Fruit fly (Drosophila melanogaster) whole organism, prepupa: ENCODE measurements around the gene Vha26.

ENCODE experiments used
- Blimp-1 ChIP-seq: fragments of 200-800 bp; sonication (Bioruptor generic); optimal IDR thresholded peaks from 3 replicates; lab custom pipeline; 2017; ENCODE audit warnings: missing biosample characterization, missing genetic modification characterization, mild to moderate bottlenecking, moderate library complexity, missing genetic modification reagents
- CG11294 ChIP-seq: fragments of 200-800 bp; sonication (Bioruptor generic); IDR thresholded peaks from 2 replicates; pipeline ENCODE4 v1.3.6; 2022; ENCODE audit warnings: missing biosample characterization, missing genetic modification characterization
- CG11902 ChIP-seq: fragments of 200-800 bp; sonication (Bioruptor generic); optimal IDR thresholded peaks from 3 replicates; lab custom pipeline; 2016; ENCODE audit warnings: missing biosample characterization, missing genetic modification characterization
- CG15336 ChIP-seq: fragments of 200-800 bp; sonication (Bioruptor generic); IDR thresholded peaks from 2 replicates; pipeline ENCODE4 v1.3.6; 2022; ENCODE audit warnings: missing biosample characterization, missing genetic modification characterization
- CG1621 ChIP-seq: fragments of 200-800 bp; sonication (Bioruptor generic); optimal IDR thresholded peaks from 3 replicates; lab custom pipeline; 2018; ENCODE audit warnings: missing biosample characterization, mild to moderate bottlenecking, missing genetic modification characterization
- CG16779 ChIP-seq: fragments of 200-800 bp; sonication (Bioruptor generic); optimal IDR thresholded peaks from 3 replicates; lab custom pipeline; 2017; ENCODE audit warnings: missing biosample characterization, mild to moderate bottlenecking, missing genetic modification characterization
- CG3032 ChIP-seq: fragments of 200-800 bp; optimal IDR thresholded peaks from 2 replicates; lab custom pipeline; 2019; ENCODE audit warnings: missing biosample characterization, mild to moderate bottlenecking, missing genetic modification characterization, moderate library complexity
- CG31627 ChIP-seq: fragments of 200-800 bp; sonication (Bioruptor generic); optimal IDR thresholded peaks from 3 replicates; lab custom pipeline; 2016; ENCODE audit warnings: missing biosample characterization, missing genetic modification characterization
- CG3919 ChIP-seq: fragments of 200-800 bp; sonication (Bioruptor generic); optimal IDR thresholded peaks from 3 replicates; lab custom pipeline; 2016; ENCODE audit warnings: missing biosample characterization, missing genetic modification characterization
- CG4318 ChIP-seq: fragments of 200-800 bp; sonication (Bioruptor generic); optimal IDR thresholded peaks from 3 replicates; lab custom pipeline; 2017; ENCODE audit warnings: missing biosample characterization, mild to moderate bottlenecking, missing genetic modification characterization
- CG6792 ChIP-seq: fragments of 200-800 bp; sonication (Bioruptor generic); optimal IDR thresholded peaks from 3 replicates; lab custom pipeline; 2016; ENCODE audit warnings: missing biosample characterization, missing genetic modification characterization
- CG6808 ChIP-seq: fragments of 200-800 bp; sonication (Bioruptor generic); optimal IDR thresholded peaks from 3 replicates; lab custom pipeline; 2017; ENCODE audit warnings: missing biosample characterization, missing genetic modification characterization, mild to moderate bottlenecking, moderate library complexity, missing genetic modification reagents
- CG6854 ChIP-seq: fragments of 200-800 bp; sonication (Bioruptor generic); optimal IDR thresholded peaks from 2 replicates; lab custom pipeline; 2017; ENCODE audit warnings: missing biosample characterization, mild to moderate bottlenecking, missing genetic modification characterization
- CG8119 ChIP-seq: fragments of 200-800 bp; sonication (Bioruptor generic); IDR thresholded peaks from 3 replicates; pipeline ENCODE4 v1.3.6; 2022; ENCODE audit warnings: missing biosample characterization, missing genetic modification characterization
- CG8632 ChIP-seq: fragments of 200-800 bp; sonication (Bioruptor generic); optimal IDR thresholded peaks from 3 replicates; lab custom pipeline; 2016; ENCODE audit warnings: missing biosample characterization, missing genetic modification characterization
- CG9139 ChIP-seq: fragments of 200-800 bp; sonication (Bioruptor generic); optimal IDR thresholded peaks from 3 replicates; lab custom pipeline; 2017; ENCODE audit warnings: missing biosample characterization, mild to moderate bottlenecking, missing genetic modification characterization
- Eip75B ChIP-seq: fragments of 200-800 bp; sonication (Bioruptor generic); optimal IDR thresholded peaks from 3 replicates; lab custom pipeline; 2016; ENCODE audit warnings: missing biosample characterization, missing genetic modification characterization
- Eip78C ChIP-seq: fragments of 200-800 bp; sonication (Bioruptor generic); peaks from one replicate; lab custom pipeline; 2016; ENCODE audit warnings: missing biosample characterization, missing genetic modification characterization
- Eip93F ChIP-seq: fragments of 200-800 bp; sonication (Bioruptor generic); optimal IDR thresholded peaks from 2 replicates; lab custom pipeline; 2016; ENCODE audit warnings: missing biosample characterization, mild to moderate bottlenecking, missing genetic modification characterization
- Hr39 ChIP-seq: fragments of 200-800 bp; sonication (Bioruptor generic); optimal IDR thresholded peaks from 2 replicates; lab custom pipeline; 2016; ENCODE audit warnings: missing biosample characterization, missing genetic modification characterization
- Lpt ChIP-seq: fragments of 200-800 bp; sonication (Bioruptor generic); optimal IDR thresholded peaks from 3 replicates; lab custom pipeline; 2016; ENCODE audit warnings: missing biosample characterization, missing genetic modification characterization
- OdsH ChIP-seq: fragments of 200-800 bp; sonication (Bioruptor generic); optimal IDR thresholded peaks from 3 replicates; lab custom pipeline; 2016; ENCODE audit warnings: missing biosample characterization, missing genetic modification characterization
- Smox ChIP-seq: fragments of 200-800 bp; sonication (Bioruptor generic); optimal IDR thresholded peaks from 3 replicates; lab custom pipeline; 2016; ENCODE audit warnings: missing biosample characterization, missing genetic modification characterization
- Sox102F ChIP-seq: fragments of 200-800 bp; sonication (Bioruptor generic); optimal IDR thresholded peaks from 2 replicates; lab custom pipeline; 2016; ENCODE audit warnings: missing biosample characterization, mild to moderate bottlenecking, missing genetic modification characterization
- achi ChIP-seq: fragments of 200-800 bp; sonication (Bioruptor generic); optimal IDR thresholded peaks from 3 replicates; lab custom pipeline; 2016; ENCODE audit warnings: missing biosample characterization, missing genetic modification characterization
- dac ChIP-seq: fragments of 200-800 bp; sonication (Bioruptor generic); optimal IDR thresholded peaks from 2 replicates; lab custom pipeline; 2017; ENCODE audit warnings: missing biosample characterization, mild to moderate bottlenecking, missing genetic modification characterization
- dsx ChIP-seq: fragments of 200-800 bp; optimal IDR thresholded peaks from 3 replicates; lab custom pipeline; 2019; ENCODE audit warnings: missing biosample characterization, mild to moderate bottlenecking, missing genetic modification characterization, moderate library complexity; ENCODE audit not compliant: poor library complexity, severe bottlenecking
- eg ChIP-seq: fragments of 200-800 bp; sonication (Bioruptor generic); IDR thresholded peaks from 3 replicates; pipeline ENCODE4 v1.3.6; 2022; ENCODE audit warnings: missing biosample characterization, missing genetic modification characterization
- esn ChIP-seq: fragments of 200-800 bp; sonication (Bioruptor generic); optimal IDR thresholded peaks from 2 replicates; lab custom pipeline; 2016; ENCODE audit warnings: missing biosample characterization, mild to moderate bottlenecking, missing genetic modification characterization, moderate library complexity
- fkh ChIP-seq: fragments of 200-800 bp; sonication (Bioruptor generic); optimal IDR thresholded peaks from 3 replicates; lab custom pipeline; 2017; ENCODE audit warnings: missing biosample characterization, mild to moderate bottlenecking, missing genetic modification characterization, moderate library complexity
- lz ChIP-seq: fragments of 200-800 bp; sonication (Bioruptor generic); optimal IDR thresholded peaks from 3 replicates; lab custom pipeline; 2016; ENCODE audit warnings: missing biosample characterization, missing genetic modification characterization
- net ChIP-seq: fragments of 200-800 bp; sonication (Bioruptor generic); optimal IDR thresholded peaks from 3 replicates; lab custom pipeline; 2016; ENCODE audit warnings: missing biosample characterization, missing genetic modification characterization
- pdm3 ChIP-seq: fragments of 200-800 bp; sonication (Bioruptor generic); optimal IDR thresholded peaks from 3 replicates; lab custom pipeline; 2016; ENCODE audit warnings: missing biosample characterization, missing genetic modification characterization
- ss ChIP-seq, 2 experiments: fragments of 200-800 bp; sonication (Bioruptor generic); optimal IDR thresholded peaks; 2 replicates in 1 of 2; 3 replicates in 1 of 2; lab custom pipeline; 2017 to 2018; ENCODE audit warnings: mild to moderate bottlenecking in 2 of 2, missing biosample characterization in 2 of 2, missing genetic modification characterization in 2 of 2, moderate library complexity in 1 of 2
- topi ChIP-seq: fragments of 200-800 bp; sonication (Bioruptor generic); optimal IDR thresholded peaks from 3 replicates; lab custom pipeline; 2016; ENCODE audit warnings: missing biosample characterization, missing genetic modification characterization
- vri ChIP-seq: fragments of 200-800 bp; sonication (Bioruptor generic); optimal IDR thresholded peaks from 3 replicates; lab custom pipeline; 2016; ENCODE audit warnings: missing biosample characterization, mild to moderate bottlenecking, missing genetic modification characterization

Vha26 gene

DNA sequence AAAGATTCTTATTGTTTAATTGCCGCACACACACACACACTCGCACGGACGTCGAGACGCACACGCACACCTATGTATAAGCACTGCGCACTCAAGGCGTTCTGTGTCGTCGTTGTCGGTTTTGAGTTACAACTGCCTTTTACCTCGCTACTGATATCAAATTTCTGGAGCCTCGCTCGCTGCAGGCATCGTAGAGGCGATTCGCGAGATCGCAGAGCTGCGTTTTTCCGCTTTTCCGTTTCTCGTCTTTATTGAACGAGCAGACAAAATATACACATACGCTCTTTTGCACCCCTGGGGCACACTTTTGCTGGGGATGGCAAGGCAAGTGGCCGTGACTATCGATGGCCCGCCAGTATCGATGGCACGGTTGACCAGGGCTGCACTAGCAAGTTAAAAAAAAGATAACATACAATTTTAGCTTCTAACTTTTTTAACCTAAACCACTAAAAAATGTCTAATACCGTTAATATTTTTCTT lies 44.1 kb upstream of the Vha26 start, which contains the start of gene CG2519 (continued):
- TF ChIP-seq CG16779, result no peak
- TF ChIP-seq, all 60 proteins: peak for 10

DNA sequence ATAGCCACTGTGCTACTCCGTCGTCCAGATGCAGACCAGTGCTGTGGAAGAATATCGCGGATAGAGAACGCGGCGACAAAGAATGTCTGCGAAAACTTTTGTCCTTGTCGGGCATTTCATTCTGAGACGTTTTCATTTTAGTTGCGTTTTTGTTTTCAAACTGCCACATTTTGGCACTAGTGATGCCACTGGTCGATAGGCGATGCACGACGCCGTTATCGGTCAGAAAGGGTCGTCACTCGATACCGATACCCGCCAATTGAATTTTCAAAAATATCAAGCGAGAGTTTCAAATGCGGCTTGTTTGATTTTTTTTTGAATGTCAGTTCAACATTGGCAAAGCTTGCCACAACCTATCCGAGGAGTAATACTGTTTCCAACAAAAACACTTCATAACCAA lies 41.1 kb upstream of the Vha26 start:
- TF ChIP-seq Sox102F (GFP tag; lab: Kevin White, UChicago) (no peak), pdm3 (no peak), fkh (no peak), CG6854 (GFP tag; lab: Kevin White, UChicago) (no peak), OdsH (GFP tag; lab: Kevin White, UChicago) (no peak), CG6792 (no peak), CG31627 (no peak), CG6808 (GFP tag; lab: Kevin White, UChicago) (no peak)
- TF ChIP-seq, all 60 proteins: peak for 0

DNA sequence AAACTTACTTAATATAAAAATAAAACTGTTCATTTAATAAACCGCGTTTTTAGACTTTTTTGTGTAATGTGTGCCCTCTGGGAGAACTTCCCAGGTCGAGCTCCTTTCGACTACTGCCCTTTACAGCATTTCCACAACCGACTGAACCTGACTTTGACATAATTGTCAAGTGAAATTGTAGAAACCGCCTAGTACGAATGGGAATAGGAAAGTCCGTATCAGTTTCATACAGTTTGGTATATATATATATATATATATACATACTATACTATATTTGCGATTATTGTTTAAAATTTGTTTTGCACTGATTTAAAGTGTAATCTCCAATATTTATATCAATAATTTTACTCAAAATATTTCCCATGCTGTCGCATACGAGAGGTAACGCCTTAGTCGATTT lies 40.5 kb upstream of the Vha26 start, which contains the start of gene mia:
Gene mia, minus strand, starts transcription at position 101 of the 400 bp plus-strand sequence.
- no peak for TF ChIP-seq lz (GFP tag; lab: Kevin White, UChicago)
- TF ChIP-seq Sox102F (GFP tag; lab: Kevin White, UChicago), result no peak
- no peak for TF ChIP-seq eg (GFP tag; lab: Robert Waterston, UW)
- TF ChIP-seq vri, result no peak
- no peak for TF ChIP-seq CG4318 (GFP tag; lab: Kevin White, UChicago)
- TF ChIP-seq CG8119 (GFP tag; lab: Robert Waterston, UW), result no peak
- no peak for TF ChIP-seq Lpt (GFP tag; lab: Kevin White, UChicago)
- TF ChIP-seq CG15336 (GFP tag; lab: Robert Waterston, UW), result no peak
- TF ChIP-seq Blimp-1 (GFP tag; lab: Kevin White, UChicago), result no peak
- TF ChIP-seq Eip75B (GFP tag; lab: Kevin White, UChicago), result no peak
- TF ChIP-seq Eip78C (GFP tag; lab: Kevin White, UChicago), result no peak
- no peak for TF ChIP-seq dac (GFP tag; lab: Kevin White, UChicago)
- no peak for TF ChIP-seq CG1621 (tag; lab: Kevin White, UChicago)
- no peak for TF ChIP-seq Eip93F (GFP tag; lab: Kevin White, UChicago)

DNA sequence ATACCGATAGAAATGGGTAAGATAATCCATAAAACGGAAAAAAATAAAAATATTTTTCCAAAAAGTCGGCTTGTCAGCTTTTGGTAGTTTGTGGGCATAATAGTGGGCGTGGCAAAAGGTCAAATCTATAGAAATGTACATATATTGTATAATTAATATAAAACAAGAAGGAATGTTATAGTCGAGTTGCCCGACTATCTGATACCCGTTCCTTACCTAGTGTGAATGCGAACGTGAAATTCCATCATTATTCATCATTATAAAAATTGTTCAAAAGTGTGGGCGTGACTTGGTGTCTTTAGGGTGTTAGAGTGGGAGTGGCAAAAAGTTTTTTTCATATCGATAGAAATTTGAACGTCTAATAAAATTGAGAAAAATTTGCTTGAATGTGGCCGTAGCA lies 40.0 kb upstream of the Vha26 start:
- TF ChIP-seq CG3919, result no peak
- TF ChIP-seq Smox (GFP tag; lab: Kevin White, UChicago), result no peak
- TF ChIP-seq CG3032 (tag; lab: Kevin White, UChicago), result no peak
- TF ChIP-seq CG6808 (GFP tag; lab: Kevin White, UChicago), result no peak
- TF ChIP-seq CG8632 (GFP tag; lab: Kevin White, UChicago), result no peak
- TF ChIP-seq CG11902, result no peak
- TF ChIP-seq dsx (GFP tag; lab: Kevin White, UChicago), result no peak
- no peak for TF ChIP-seq Hr39 (GFP tag; lab: Kevin White, UChicago)
- TF ChIP-seq lz (GFP tag; lab: Kevin White, UChicago), result no peak
- TF ChIP-seq CG11294 (GFP tag; lab: Robert Waterston, UW), result no peak
- TF ChIP-seq net (GFP tag; lab: Kevin White, UChicago), result no peak
- TF ChIP-seq CG6792, result no peak

DNA sequence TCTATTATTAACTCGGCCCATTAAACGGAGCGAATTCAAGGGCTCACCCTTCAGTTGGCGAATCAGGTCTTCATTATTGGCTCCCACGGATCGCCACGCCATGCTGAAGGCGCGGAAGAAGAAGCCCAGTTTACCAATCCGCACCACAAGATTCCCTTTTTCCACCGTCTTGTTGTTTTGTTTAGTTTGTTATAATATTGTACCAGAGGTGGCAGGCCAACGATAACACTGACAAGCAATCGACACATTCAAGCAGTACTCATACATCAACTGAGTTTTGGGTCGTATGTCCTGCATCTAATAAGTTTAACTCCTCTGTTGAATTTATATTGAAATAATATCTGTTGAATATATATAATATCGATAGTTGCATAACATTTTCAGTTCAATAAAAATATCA lies 37.5 kb upstream of the Vha26 start, which contains the start of gene Pcmt:
Gene Pcmt, minus strand, starts transcription at position 235 of the 400 bp plus-strand sequence.
- TF ChIP-seq CG3032 (tag; lab: Kevin White, UChicago) (no peak), achi (GFP tag; lab: Kevin White, UChicago) (no peak), Lpt (GFP tag; lab: Kevin White, UChicago) (no peak), fkh (no peak), CG9139 (GFP tag; lab: Kevin White, UChicago) (no peak), ss (GFP tag; optimal IDR thresholded peaks at IDR 0.05; lab: Kevin White, UChicago) (no peak), esn (GFP tag; lab: Kevin White, UChicago) (peak; percentile 2), topi (GFP tag; lab: Kevin White, UChicago) (no peak)
